Fruit fly (Drosophila melanogaster) whole organism, embryonic: ENCODE measurements around the gene Mon1.
A peak's percentile ranks its signal among the peaks of the same experiment; 100 is the strongest.

Source experiments
- ATbp ChIP-seq: fragments of 200-800 bp; sonication (Bioruptor generic); optimal IDR thresholded peaks from 2 replicates; lab custom pipeline; 2017; ENCODE audit warnings: missing biosample characterization, mild to moderate bottlenecking, missing genetic modification characterization, missing genetic modification reagents
- Blimp-1 ChIP-seq: fragments of 200-800 bp; sonication (Bioruptor generic); optimal IDR thresholded peaks from 3 replicates; lab custom pipeline; 2018; ENCODE audit warnings: missing biosample characterization, missing genetic modification characterization, mild to moderate bottlenecking, moderate library complexity, missing genetic modification reagents
- CG1024 ChIP-seq: fragments of 200-800 bp; sonication (Bioruptor generic); IDR thresholded peaks from 2 replicates; pipeline ENCODE4 v1.3.6; 2022; ENCODE audit warnings: missing biosample characterization, missing genetic modification characterization
- CG11093 ChIP-seq: fragments of 200-800 bp; sonication (Bioruptor generic); IDR thresholded peaks from 3 replicates; pipeline ENCODE4 v1.3.6; 2022; ENCODE audit warnings: missing biosample characterization, missing genetic modification characterization
- CG11398 ChIP-seq: fragments of 200-800 bp; sonication (Bioruptor generic); optimal IDR thresholded peaks from 2 replicates; lab custom pipeline; 2016; ENCODE audit warnings: missing biosample characterization, missing genetic modification characterization
- CG14050 ChIP-seq: fragments of 200-800 bp; sonication (Bioruptor generic); IDR thresholded peaks from 3 replicates; pipeline ENCODE4 v1.3.6; 2022; ENCODE audit warnings: missing biosample characterization, missing genetic modification characterization
- CG16863 ChIP-seq: fragments of 200-800 bp; sonication (Bioruptor generic); optimal IDR thresholded peaks from 3 replicates; lab custom pipeline; 2016; ENCODE audit warnings: missing biosample characterization, missing genetic modification characterization
- CG17328 ChIP-seq: fragments of 200-800 bp; sonication (Bioruptor generic); IDR thresholded peaks from 2 replicates; pipeline ENCODE4 v1.3.6; 2022; ENCODE audit warnings: missing biosample characterization, missing genetic modification characterization
- CG17829 ChIP-seq: fragments of 200-800 bp; optimal IDR thresholded peaks from 2 replicates; lab custom pipeline; 2019; ENCODE audit warnings: missing biosample characterization, mild to moderate bottlenecking, missing genetic modification characterization, moderate library complexity
- CG18262 ChIP-seq: fragments of 200-800 bp; optimal IDR thresholded peaks from 3 replicates; lab custom pipeline; 2019; ENCODE audit warnings: missing biosample characterization, mild to moderate bottlenecking, missing genetic modification characterization, moderate library complexity
- CG3065 ChIP-seq: fragments of 200-800 bp; sonication (Bioruptor generic); optimal IDR thresholded peaks from 2 replicates; lab custom pipeline; 2016; ENCODE audit warnings: missing biosample characterization, missing genetic modification characterization
- CG3281 ChIP-seq: fragments of 200-800 bp; sonication (Bioruptor generic); optimal IDR thresholded peaks from 3 replicates; lab custom pipeline; 2017; ENCODE audit warnings: missing biosample characterization, mild to moderate bottlenecking, missing genetic modification characterization
- CG33213 ChIP-seq: fragments of 200-800 bp; sonication (Bioruptor generic); optimal IDR thresholded peaks from 3 replicates; lab custom pipeline; 2016; ENCODE audit warnings: missing biosample characterization, missing genetic modification characterization
- CG3726 ChIP-seq: fragments of 200-800 bp; sonication (Bioruptor generic); IDR thresholded peaks from 3 replicates; pipeline ENCODE4, ENCODE4 v1.3.6; 2022; ENCODE audit warnings: missing biosample characterization, missing genetic modification characterization
- CG3995 ChIP-seq: fragments of 200-800 bp; sonication (Bioruptor generic); optimal IDR thresholded peaks from 3 replicates; lab custom pipeline; 2016; ENCODE audit warnings: missing biosample characterization, missing genetic modification characterization
- CG4854 ChIP-seq: fragments of 200-800 bp; sonication (Bioruptor generic); optimal IDR thresholded peaks from 2 replicates; lab custom pipeline; 2016; ENCODE audit warnings: missing biosample characterization, missing genetic modification characterization, inconsistent platforms
- CG5180 ChIP-seq: fragments of 200-800 bp; sonication (Bioruptor generic); optimal IDR thresholded peaks from 3 replicates; lab custom pipeline; 2017; ENCODE audit warnings: missing biosample characterization, missing genetic modification characterization, mild to moderate bottlenecking, moderate library complexity, missing genetic modification reagents
- CG6765 ChIP-seq: fragments of 200-800 bp; sonication (Bioruptor generic); optimal IDR thresholded peaks from 3 replicates; lab custom pipeline; 2017; ENCODE audit warnings: missing biosample characterization, mild to moderate bottlenecking, missing genetic modification characterization
- CG7839 ChIP-seq: fragments of 200-800 bp; sonication (Bioruptor generic); optimal IDR thresholded peaks from 3 replicates; lab custom pipeline; 2018; ENCODE audit warnings: missing biosample characterization, mild to moderate bottlenecking, missing genetic modification characterization, moderate library complexity
- Dfd ChIP-seq, 2 experiments: fragments of >200 bp; optimal IDR thresholded peaks; 2 replicates each; lab custom pipeline; 2017; ENCODE audit warnings: missing biosample characterization in 2 of 2, missing genetic modification characterization in 2 of 2
- Dip3 ChIP-seq: fragments of 200-800 bp; sonication (Bioruptor generic); optimal IDR thresholded peaks from 3 replicates; lab custom pipeline; 2016; ENCODE audit warnings: missing biosample characterization, missing genetic modification characterization
- Dp ChIP-seq: fragments of 200-800 bp; sonication (Bioruptor generic); optimal IDR thresholded peaks from 2 replicates; lab custom pipeline; 2018; ENCODE audit warnings: missing biosample characterization, mild to moderate bottlenecking, missing genetic modification characterization, moderate library complexity
- Ets65A ChIP-seq: fragments of 200-800 bp; sonication (Bioruptor generic); peaks from one replicate; lab custom pipeline; 2016; ENCODE audit warnings: missing biosample characterization, missing genetic modification characterization
- Hand ChIP-seq: fragments of 200-800 bp; sonication (Bioruptor generic); optimal IDR thresholded peaks from 2 replicates; lab custom pipeline; 2017; ENCODE audit warnings: mild to moderate bottlenecking, missing biosample characterization, missing genetic modification reagents, missing genetic modification characterization
- Lim3 ChIP-seq: fragments of 200-800 bp; sonication (Bioruptor generic); IDR thresholded peaks from 2 replicates; pipeline ENCODE4 v1.3.6; 2022; ENCODE audit warnings: missing biosample characterization, missing genetic modification characterization
- MTF-1 ChIP-seq: fragments of 200-800 bp; sonication (Bioruptor generic); optimal IDR thresholded peaks from 2 replicates; lab custom pipeline; 2018; ENCODE audit warnings: missing biosample characterization, mild to moderate bottlenecking, missing genetic modification characterization, borderline replicate concordance
- Oaz ChIP-seq: fragments of 200-800 bp; sonication (Bioruptor generic); IDR thresholded peaks from 2 replicates; pipeline ENCODE4 v1.3.6; 2022; ENCODE audit warnings: missing biosample characterization, missing genetic modification characterization
- Ravus ChIP-seq: fragments of 200-800 bp; sonication (Bioruptor generic); IDR thresholded peaks from 2 replicates; pipeline ENCODE4 v1.3.6; 2022; ENCODE audit warnings: missing biosample characterization, missing genetic modification characterization
- ab ChIP-seq: fragments of 200-800 bp; sonication (Bioruptor generic); optimal IDR thresholded peaks from 2 replicates; lab custom pipeline; 2016; ENCODE audit warnings: missing biosample characterization, missing genetic modification characterization
- ap ChIP-seq: fragments of 200-800 bp; sonication (Bioruptor generic); IDR thresholded peaks from 2 replicates; pipeline ENCODE4 v1.3.6; 2022; ENCODE audit warnings: missing biosample characterization, missing genetic modification characterization
- ase ChIP-seq: fragments of 200-800 bp; sonication (Bioruptor generic); IDR thresholded peaks from 3 replicates; pipeline ENCODE4 v1.3.6; 2022; ENCODE audit warnings: missing biosample characterization, missing genetic modification characterization
- cas ChIP-seq: fragments of 200-800 bp; sonication (Bioruptor generic); IDR thresholded peaks from 2 replicates; pipeline ENCODE4 v1.3.6; 2022; ENCODE audit warnings: missing biosample characterization, missing genetic modification characterization
- dmrt11E ChIP-seq: fragments of 200-800 bp; sonication (Bioruptor generic); optimal IDR thresholded peaks from 3 replicates; lab custom pipeline; 2018; ENCODE audit warnings: missing biosample characterization, mild to moderate bottlenecking, missing genetic modification characterization, moderate library complexity
- nom ChIP-seq: fragments of 200-800 bp; sonication (Bioruptor generic); optimal IDR thresholded peaks from 2 replicates; lab custom pipeline; 2017; ENCODE audit warnings: missing biosample characterization, missing genetic modification characterization, mild to moderate bottlenecking, moderate library complexity, missing genetic modification reagents
- onecut ChIP-seq: fragments of 200-800 bp; sonication (Bioruptor generic); IDR thresholded peaks from 2 replicates; pipeline ENCODE4 v1.3.6; 2022; ENCODE audit warnings: missing biosample characterization, missing genetic modification characterization
- rib ChIP-seq: fragments of 200-800 bp; sonication (Bioruptor generic); IDR thresholded peaks from 2 replicates; pipeline ENCODE4 v1.3.6; 2022; ENCODE audit warnings: missing biosample characterization, missing genetic modification characterization
- sc ChIP-seq, 3 experiments: fragments of >200 bp in 2 of 3; fragments of 200-800 bp in 1 of 3; sonication (Bioruptor generic) in 1 of 3; optimal IDR thresholded peaks; 2 replicates in 2 of 3; 3 replicates in 1 of 3; lab custom pipeline; 2017; ENCODE audit warnings: mild to moderate bottlenecking in 1 of 3, missing biosample characterization in 1 of 3, missing genetic modification characterization in 1 of 3, missing genetic modification reagents in 1 of 3
- schlank ChIP-seq: fragments of 200-800 bp; sonication (Bioruptor generic); optimal IDR thresholded peaks from 2 replicates; lab custom pipeline; 2018; ENCODE audit warnings: missing biosample characterization, mild to moderate bottlenecking, missing genetic modification characterization
- shn ChIP-seq: fragments of 200-800 bp; sonication (Bioruptor generic); optimal IDR thresholded peaks from 3 replicates; lab custom pipeline; 2016; ENCODE audit warnings: missing biosample characterization, missing genetic modification characterization
- slou ChIP-seq: fragments of 200-800 bp; sonication (Bioruptor generic); optimal IDR thresholded peaks from 3 replicates; lab custom pipeline; 2016; ENCODE audit warnings: missing biosample characterization, missing genetic modification characterization
- stc ChIP-seq: fragments of 200-800 bp; sonication (Bioruptor generic); IDR thresholded peaks from 2 replicates; pipeline ENCODE4 v1.3.6; 2022; ENCODE audit warnings: missing biosample characterization, missing genetic modification characterization
- tin ChIP-seq: fragments of 200-800 bp; sonication (Bioruptor generic); optimal IDR thresholded peaks from 3 replicates; lab custom pipeline; 2016; ENCODE audit warnings: missing biosample characterization, missing genetic modification characterization
- tio ChIP-seq: fragments of 200-800 bp; sonication (Bioruptor generic); optimal IDR thresholded peaks from 2 replicates; lab custom pipeline; 2017; ENCODE audit warnings: missing biosample characterization, missing genetic modification characterization, inconsistent platforms
- tup ChIP-seq: fragments of 200-800 bp; sonication (Bioruptor generic); optimal IDR thresholded peaks from 2 replicates; lab custom pipeline; 2016; ENCODE audit warnings: missing biosample characterization, mild to moderate bottlenecking, missing genetic modification characterization, moderate library complexity
- unc-4 ChIP-seq: fragments of 200-800 bp; sonication (Bioruptor generic); IDR thresholded peaks from 2 replicates; pipeline ENCODE4 v1.3.6; 2022; ENCODE audit warnings: missing biosample characterization, missing genetic modification characterization; ENCODE audit not compliant: partially characterized antibody
- unpg ChIP-seq: fragments of 200-800 bp; sonication (Bioruptor generic); optimal IDR thresholded peaks from 3 replicates; lab custom pipeline; 2018; ENCODE audit warnings: missing biosample characterization, mild to moderate bottlenecking, missing genetic modification characterization, moderate library complexity
- vvl ChIP-seq: fragments of 200-800 bp; sonication (Bioruptor generic); IDR thresholded peaks from 2 replicates; pipeline ENCODE4 v1.3.6; 2022; ENCODE audit warnings: missing biosample characterization, missing genetic modification characterization
- zf30C ChIP-seq: fragments of 200-800 bp; sonication (Bioruptor generic); optimal IDR thresholded peaks from 3 replicates; lab custom pipeline; 2018; ENCODE audit warnings: missing biosample characterization, mild to moderate bottlenecking, missing genetic modification characterization

Mon1 gene

DNA sequence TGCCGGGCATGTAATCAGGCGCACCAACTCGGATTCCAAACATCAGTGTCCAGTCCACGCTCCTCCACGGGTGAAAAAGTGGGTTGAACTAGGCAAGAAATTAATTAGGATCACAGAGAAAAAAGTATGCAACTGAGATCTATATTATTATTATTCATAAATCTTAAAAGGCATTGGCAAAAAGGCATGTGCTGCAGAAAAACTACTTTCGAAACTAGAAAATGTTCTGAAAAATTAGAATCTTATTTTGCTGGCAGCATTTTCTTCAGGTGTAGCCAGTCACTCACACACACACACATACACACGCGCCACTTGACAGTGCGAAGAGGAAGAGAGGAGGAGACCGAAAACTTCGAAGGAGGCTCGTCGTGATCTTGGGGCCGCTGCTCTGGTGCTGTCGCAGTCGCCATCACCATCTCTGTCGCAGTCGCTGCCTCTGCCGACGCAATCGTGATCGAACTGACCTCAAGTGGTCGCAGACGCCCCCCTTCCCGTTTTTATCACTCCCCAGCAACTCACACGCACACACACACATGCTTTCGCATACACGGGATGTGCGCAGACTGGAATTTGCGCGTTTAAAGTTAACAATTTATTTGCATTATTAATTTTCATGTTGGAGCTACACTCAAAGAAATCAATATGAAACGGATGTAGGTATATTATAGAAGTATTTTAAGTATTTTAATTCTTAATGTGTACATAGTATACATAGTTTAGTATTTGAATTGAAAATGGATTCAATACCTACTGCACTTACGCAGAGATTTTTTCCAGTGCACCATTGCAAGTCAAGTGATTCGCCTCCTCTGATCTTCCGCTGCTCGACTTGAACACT, 37.2 kb downstream of the Mon1 start (continued):
- TF ChIP-seq CG17328 (GFP tag; lab: Robert Waterston, UW) (peak; percentile 69), slou (peak; percentile 1), CG14050 (GFP tag; lab: Robert Waterston, UW) (peak; percentile 39; the same call in 2 of the 3 replicates), CG11398 (GFP tag; lab: Kevin White, UChicago) (no peak), unc-4 (GFP tag; lab: Robert Waterston, UW) (no peak), stc (GFP tag; lab: Robert Waterston, UW) (peak; percentile 80), dmrt11E (tag; lab: Kevin White, UChicago) (peak; percentile 66), onecut (no peak), ab (GFP tag; lab: Kevin White, UChicago) (no peak), schlank (tag; lab: Kevin White, UChicago) (no peak), CG1024 (GFP tag; lab: Robert Waterston, UW) (peak; percentile 60; the same call in 1 of the 2 replicates), sc (optimal IDR thresholded peaks at IDR 0.05; lab: Kevin White, UChicago) (no peak), sc (GFP tag; optimal IDR thresholded peaks at IDR 0.05; lab: Kevin White, UChicago) (peak; percentile 23), CG5180 (GFP tag; lab: Kevin White, UChicago) (peak; percentile 10), tup (GFP tag; lab: Kevin White, UChicago) (no peak), shn (GFP tag; lab: Kevin White, UChicago) (peak; percentile 7), CG16863 (GFP tag; lab: Kevin White, UChicago) (no peak), CG3065 (GFP tag; lab: Kevin White, UChicago) (no peak), Dfd (GFP tag; optimal IDR thresholded peaks at IDR 0.05; lab: Kevin White, UChicago) (no peak), CG11093 (0 out of 3 replicates have a peak, but pooled peaks have one; percentile 20), Dip3 (no peak), tio (GFP tag; lab: Kevin White, UChicago) (peak; percentile 58), vvl (peak; percentile 80), Ravus (GFP tag; lab: Robert Waterston, UW) (peak; percentile 27; the same call in 1 of the 2 replicates), nom (GFP tag; lab: Kevin White, UChicago) (peak; percentile 90), tin (GFP tag; lab: Kevin White, UChicago) (peak; percentile 38), CG6765 (GFP tag; lab: Kevin White, UChicago) (no peak), Ets65A (GFP tag; lab: Kevin White, UChicago) (peak; percentile 88), CG3726 (GFP tag; lab: Robert Waterston, UW) (0 out of 3 replicates have a peak, but pooled peaks have one; percentile 34), cas (0 out of 2 replicates have a peak, but pooled peaks have one; percentile 11), CG18262 (peak; percentile 25), CG17829 (tag; lab: Kevin White, UChicago) (peak; percentile 45), unpg (peak; percentile 78), Blimp-1 (GFP tag; lab: Kevin White, UChicago) (peak; percentile 19), CG33213 (peak; percentile 30), Oaz (0 out of 2 replicates have a peak, but pooled peaks have one; percentile 15), MTF-1 (no peak), CG4854 (GFP tag; lab: Kevin White, UChicago) (no peak), zf30C (GFP tag; lab: Kevin White, UChicago) (peak; percentile 65), ase (GFP tag; lab: Robert Waterston, UW) (peak; percentile 72; the same call in 2 of the 3 replicates), Lim3 (GFP tag; lab: Robert Waterston, UW) (no peak), ap (GFP tag; lab: Robert Waterston, UW) (peak; percentile 31; the same call in 1 of the 2 replicates), CG3995 (no peak), Hand (no peak), ATbp (peak; percentile 50), CG7839 (tag; lab: Kevin White, UChicago) (peak; percentile 62), CG3281 (peak; percentile 52), Dp (GFP tag; lab: Kevin White, UChicago) (no peak), rib (GFP tag; lab: Robert Waterston, UW) (no peak; the same call in 1 of the 2 replicates)
